Worm (Caenorhabditis elegans) whole organism, young adult: ENCODE measurements around the gene F58B4.5.

Experiments used
- B0035.1 ChIP-seq: sonication (generic microtip); optimal IDR thresholded peaks from 2 replicates; lab custom pipeline; 2016; ENCODE audit warnings: missing genetic modification characterization, mild to moderate bottlenecking, missing compliant biosample characterization, missing genotype, missing genetic modification reagents
- C17E4.6 ChIP-seq: fragments of 200-800 bp; sonication (Bioruptor generic); IDR thresholded peaks from 2 replicates; pipeline ENCODE4 v1.3.6; 2022; ENCODE audit warnings: missing genetic modification reagents, missing genetic modification characterization, missing compliant biosample characterization
- D2030.7 ChIP-seq: fragments of 200-800 bp; sonication (Bioruptor generic); IDR thresholded peaks from 2 replicates; pipeline ENCODE4 v1.3.6; 2022; ENCODE audit warnings: missing genetic modification reagents, missing genetic modification characterization, missing compliant biosample characterization
- F10E7.11 ChIP-seq: sonication (generic microtip); optimal IDR thresholded peaks from 2 replicates; lab custom pipeline; 2017; ENCODE audit warnings: mild to moderate bottlenecking, missing genetic modification characterization, moderate library complexity, missing compliant biosample characterization
- F33H1.4 ChIP-seq: fragments of 200-800 bp; sonication (Bioruptor generic); IDR thresholded peaks from 2 replicates; pipeline ENCODE4 v1.3.6; 2022; ENCODE audit warnings: missing genetic modification reagents, missing genetic modification characterization, missing compliant biosample characterization
- F37B4.10 ChIP-seq: fragments of 200-800 bp; sonication (Bioruptor generic); IDR thresholded peaks from 2 replicates; pipeline ENCODE4 v1.3.6; 2022; ENCODE audit warnings: missing genetic modification characterization, missing compliant biosample characterization
- F49E8.2 ChIP-seq: sonication (generic microtip); optimal IDR thresholded peaks from 3 replicates; lab custom pipeline; 2017; ENCODE audit warnings: missing genetic modification characterization, mild to moderate bottlenecking, missing compliant biosample characterization, antibody characterized with exemption, moderate library complexity; ENCODE audit not compliant: insufficient read depth
- F52B5.7 ChIP-seq: sonication (generic microtip); optimal IDR thresholded peaks from 2 replicates; lab custom pipeline; 2016; ENCODE audit warnings: mild to moderate bottlenecking, missing genetic modification characterization, missing compliant biosample characterization
- F55B11.4 ChIP-seq: sonication (generic microtip); optimal IDR thresholded peaks from 2 replicates; lab custom pipeline; 2016; ENCODE audit warnings: missing compliant biosample characterization, missing genetic modification characterization, borderline replicate concordance; ENCODE audit not compliant: insufficient read depth
- T07F8.4 ChIP-seq: sonication (generic microtip); optimal IDR thresholded peaks from 2 replicates; lab custom pipeline; 2016; ENCODE audit warnings: mild to moderate bottlenecking, missing genetic modification characterization, moderate library complexity, missing compliant biosample characterization
- Y53F4B.3 ChIP-seq: fragments of 200-800 bp; sonication (Bioruptor generic); IDR thresholded peaks from 2 replicates; pipeline ENCODE4 v1.3.6; 2022; ENCODE audit warnings: missing genetic modification reagents, missing genetic modification characterization, missing compliant biosample characterization
- Y53G8AR.9 ChIP-seq: fragments of 200-800 bp; sonication (Bioruptor generic); conservative IDR thresholded peaks from 2 replicates; pipeline ENCODE4 v1.3.6; 2022; ENCODE audit warnings: missing genetic modification reagents, missing genetic modification characterization, missing compliant biosample characterization
- ZK185.1 ChIP-seq: sonication (generic microtip); optimal IDR thresholded peaks from 2 replicates; lab custom pipeline; 2016; ENCODE audit warnings: mild to moderate bottlenecking, missing genetic modification characterization, missing compliant biosample characterization; ENCODE audit not compliant: poor library complexity, severe bottlenecking
- ama-1 ChIP-seq, 3 experiments: fragments of 150-350 bp in 1 of 3; sonication (generic microtip) in 2 of 3; optimal IDR thresholded peaks; 2 replicates each; lab custom pipeline; 2014 to 2018; ENCODE audit warnings: missing biosample characterization in 2 of 3, missing genetic modification characterization in 2 of 3, missing genetic modification reagents in 2 of 3
- athp-1 ChIP-seq: sonication (generic microtip); optimal IDR thresholded peaks from 2 replicates; lab custom pipeline; 2017; ENCODE audit warnings: mild to moderate bottlenecking, missing genetic modification characterization, missing compliant biosample characterization
- attf-6 ChIP-seq: fragments of 200-800 bp; sonication (Bioruptor generic); IDR thresholded peaks from 2 replicates; pipeline ENCODE4 v1.3.6; 2022; ENCODE audit warnings: missing genetic modification reagents, missing genetic modification characterization, missing compliant biosample characterization
- bed-2 ChIP-seq: fragments of 200-800 bp; sonication (Bioruptor generic); IDR thresholded peaks from 2 replicates; pipeline ENCODE4 v1.3.6; 2022; ENCODE audit warnings: missing genetic modification reagents, missing genetic modification characterization, missing compliant biosample characterization
- ceh-27 ChIP-seq: fragments of 200-800 bp; sonication (Bioruptor generic); optimal IDR thresholded peaks from 2 replicates; lab custom pipeline; 2018; ENCODE audit warnings: mild to moderate bottlenecking, missing genetic modification characterization, moderate library complexity, missing compliant biosample characterization
- chd-7 ChIP-seq: sonication (generic microtip); optimal IDR thresholded peaks from 2 replicates; lab custom pipeline; 2016; ENCODE audit warnings: mild to moderate bottlenecking, missing genetic modification characterization, moderate library complexity, missing compliant biosample characterization
- efl-1 ChIP-seq: fragments of 150-350 bp; optimal IDR thresholded peaks from 2 replicates; lab custom pipeline; 2014; ENCODE audit warnings: missing biosample characterization, missing genetic modification reagents, missing genetic modification characterization
- egl-18 ChIP-seq: fragments of 200-800 bp; sonication (Bioruptor generic); IDR thresholded peaks from 2 replicates; pipeline ENCODE4 v1.3.6; 2022; ENCODE audit warnings: missing genetic modification reagents, missing genetic modification characterization, missing compliant biosample characterization
- ets-4 ChIP-seq: fragments of 200-800 bp; sonication (Bioruptor generic); optimal IDR thresholded peaks from 2 replicates; lab custom pipeline; 2018; ENCODE audit warnings: mild to moderate bottlenecking, missing genetic modification characterization, missing compliant biosample characterization
- him-1 ChIP-seq: sonication (generic microtip); optimal IDR thresholded peaks from 2 replicates; lab custom pipeline; 2016; ENCODE audit warnings: missing genotype, missing genetic modification reagents, missing genetic modification characterization, missing compliant biosample characterization
- hmg-20 ChIP-seq: fragments of 200-800 bp; sonication (Bioruptor generic); IDR thresholded peaks from 2 replicates; pipeline ENCODE4 v1.3.6; 2022; ENCODE audit warnings: missing genetic modification reagents, missing genetic modification characterization, missing compliant biosample characterization
- hsf-1 ChIP-seq: fragments of 200-800 bp; sonication (Bioruptor generic); IDR thresholded peaks from 2 replicates; pipeline ENCODE4 v1.3.6; 2022; ENCODE audit warnings: missing genetic modification reagents, missing genetic modification characterization, missing compliant biosample characterization
- let-526 ChIP-seq: fragments of 200-800 bp; sonication (Bioruptor generic); IDR thresholded peaks from 2 replicates; pipeline ENCODE4 v1.3.6; 2022; ENCODE audit warnings: missing genetic modification reagents, missing genetic modification characterization, missing compliant biosample characterization
- lin-26 ChIP-seq: fragments of 200-800 bp; sonication (Bioruptor generic); IDR thresholded peaks from 2 replicates; pipeline ENCODE4 v1.3.6; 2022; ENCODE audit warnings: missing genetic modification reagents, missing genetic modification characterization, missing compliant biosample characterization
- lin-35 ChIP-seq, 3 experiments: fragments of 150-350 bp in 2 of 3; sonication (generic microtip) in 1 of 3; optimal IDR thresholded peaks; 2 replicates each; lab custom pipeline; 2014 to 2018; ENCODE audit warnings: missing biosample characterization in 3 of 3, missing genetic modification characterization in 3 of 3, missing genetic modification reagents in 3 of 3
- madf-8 ChIP-seq: fragments of 200-800 bp; sonication (Bioruptor generic); conservative IDR thresholded peaks from 2 replicates; pipeline ENCODE4 v1.3.6; 2022; ENCODE audit warnings: missing genetic modification reagents, missing genetic modification characterization, missing compliant biosample characterization
- mcd-1 ChIP-seq: fragments of 200-800 bp; sonication (Bioruptor generic); IDR thresholded peaks from 2 replicates; pipeline ENCODE4 v1.3.6; 2022; ENCODE audit warnings: missing genetic modification reagents, missing genetic modification characterization, missing compliant biosample characterization
- nfya-1 ChIP-seq: sonication (generic microtip); optimal IDR thresholded peaks from 2 replicates; lab custom pipeline; 2017; ENCODE audit warnings: antibody characterized with exemption, missing compliant biosample characterization, missing genetic modification characterization, borderline replicate concordance; ENCODE audit not compliant: insufficient read depth
- nfya-2 ChIP-seq: fragments of 200-800 bp; sonication (Bioruptor generic); IDR thresholded peaks from 2 replicates; pipeline ENCODE4 v1.3.6; 2022; ENCODE audit warnings: missing genetic modification reagents, missing genetic modification characterization, missing compliant biosample characterization
- nfyb-1 ChIP-seq: fragments of 200-800 bp; sonication (Bioruptor generic); IDR thresholded peaks from 2 replicates; pipeline ENCODE4 v1.3.6; 2022; ENCODE audit warnings: missing genetic modification reagents, missing genetic modification characterization, missing compliant biosample characterization
- nhr-27 ChIP-seq: fragments of 200-800 bp; sonication (Bioruptor generic); optimal IDR thresholded peaks from 2 replicates; lab custom pipeline; 2018; ENCODE audit warnings: mild to moderate bottlenecking, missing genetic modification characterization, moderate library complexity, missing compliant biosample characterization
- nhr-80 ChIP-seq: sonication (generic microtip); optimal IDR thresholded peaks from 2 replicates; lab custom pipeline; 2016; ENCODE audit warnings: missing genetic modification characterization, missing compliant biosample characterization
- nhr-90 ChIP-seq: sonication (generic microtip); optimal IDR thresholded peaks from 2 replicates; lab custom pipeline; 2016; ENCODE audit warnings: missing genotype, mild to moderate bottlenecking, missing genetic modification characterization, missing compliant biosample characterization
- pbrm-1 ChIP-seq: fragments of 200-800 bp; sonication (Bioruptor generic); IDR thresholded peaks from 2 replicates; pipeline ENCODE4 v1.3.6; 2022; ENCODE audit warnings: missing genetic modification reagents, missing genetic modification characterization, missing compliant biosample characterization
- rpc-1 ChIP-seq, 2 experiments: fragments of 150-350 bp in 1 of 2; sonication (generic microtip) in 1 of 2; optimal IDR thresholded peaks; 2 replicates each; lab custom pipeline; 2014 to 2018; ENCODE audit warnings: missing biosample characterization in 1 of 2, missing genetic modification characterization in 1 of 2, missing genetic modification reagents in 1 of 2, missing genotype in 1 of 2
- sdz-38 ChIP-seq: sonication (generic microtip); optimal IDR thresholded peaks from 2 replicates; lab custom pipeline; 2016; ENCODE audit warnings: missing genotype, missing genetic modification characterization, missing compliant biosample characterization
- tbx-9 ChIP-seq: sonication (generic microtip); optimal IDR thresholded peaks from 2 replicates; lab custom pipeline; 2016; ENCODE audit warnings: borderline replicate concordance, missing genetic modification characterization, inconsistent platforms, missing compliant biosample characterization
- unc-62 ChIP-seq: fragments of 150-350 bp; optimal IDR thresholded peaks from 2 replicates; lab custom pipeline; 2014; ENCODE audit warnings: missing biosample characterization, missing genetic modification reagents, missing genetic modification characterization
- zfh-2 ChIP-seq: fragments of 200-800 bp; sonication (Bioruptor generic); conservative IDR thresholded peaks from 2 replicates; pipeline ENCODE4 v1.3.6; 2022; ENCODE audit warnings: missing genetic modification reagents, missing genetic modification characterization, missing compliant biosample characterization
- zim-3 ChIP-seq: sonication (generic microtip); optimal IDR thresholded peaks from 2 replicates; lab custom pipeline; 2017; ENCODE audit warnings: mild to moderate bottlenecking, missing genetic modification characterization, moderate library complexity, missing compliant biosample characterization
- ztf-18 ChIP-seq: sonication (generic microtip); optimal IDR thresholded peaks from 2 replicates; lab custom pipeline; 2016; ENCODE audit warnings: missing genotype, mild to moderate bottlenecking, missing genetic modification characterization, missing compliant biosample characterization
- ztf-22 ChIP-seq: fragments of 200-800 bp; sonication (Bioruptor generic); optimal IDR thresholded peaks from 2 replicates; lab custom pipeline; 2018; ENCODE audit warnings: mild to moderate bottlenecking, missing genetic modification characterization, moderate library complexity, missing compliant biosample characterization
- ztf-26 ChIP-seq: sonication (generic microtip); optimal IDR thresholded peaks from 2 replicates; lab custom pipeline; 2017; ENCODE audit warnings: missing genetic modification characterization, missing compliant biosample characterization
- ztf-28 ChIP-seq: fragments of 200-800 bp; sonication (Bioruptor generic); IDR thresholded peaks from 2 replicates; pipeline ENCODE4 v1.3.6; 2022; ENCODE audit warnings: missing genetic modification reagents, missing genetic modification characterization, missing compliant biosample characterization

Gene F58B4.5

DNA sequence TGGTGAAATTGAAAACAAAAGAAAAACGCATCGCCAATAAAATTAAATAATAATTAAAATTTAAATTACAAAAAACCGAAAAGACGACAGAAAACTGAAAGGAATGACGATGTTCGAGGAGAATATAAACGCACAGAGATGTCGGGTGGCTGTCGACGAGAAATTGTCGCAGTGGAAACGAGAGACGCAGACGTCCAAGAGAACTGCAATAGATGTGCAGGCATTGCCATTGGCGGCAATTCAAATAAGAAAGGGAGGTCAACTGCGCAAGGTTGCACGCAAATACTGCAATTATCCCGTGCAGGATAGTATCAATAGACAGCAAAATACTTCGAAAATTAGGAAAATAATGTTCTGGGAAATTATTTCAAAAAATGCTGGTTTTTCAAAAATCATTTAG is 35.3 kb upstream of the F58B4.5 start (continued):
- peak; percentile 96 for TF ChIP-seq ets-4 (GFP tag; lab: Kevin White, UChicago)
- TF ChIP-seq ztf-22 (GFP tag; lab: Kevin White, UChicago), result peak; percentile 98
- TF ChIP-seq lin-35 (GFP tag; optimal IDR thresholded peaks at IDR 0.05; lab: Kevin White, UChicago), result peak; percentile 94 to 99 (median 99)
- no peak for TF ChIP-seq tbx-9
- TF ChIP-seq athp-1, result peak; percentile 99
- peak; percentile 95 for TF ChIP-seq D2030.7 (GFP tag; lab: Robert Waterston, UW)
- peak; percentile 84 for TF ChIP-seq lin-26 (GFP tag; lab: Robert Waterston, UW)
- peak; percentile 98 for TF ChIP-seq pbrm-1 (GFP tag; lab: Robert Waterston, UW)
- TF ChIP-seq nfya-1, result no peak
- TF ChIP-seq egl-18 (GFP tag; lab: Robert Waterston, UW), result peak; percentile 79
- peak; percentile 94 for TF ChIP-seq hmg-20
- peak; percentile 97 for TF ChIP-seq nfya-2 (GFP tag; lab: Robert Waterston, UW)
- TF ChIP-seq chd-7, result peak; percentile 97
- TF ChIP-seq zfh-2 (GFP tag; lab: Robert Waterston, UW), result peak; percentile 94
- peak; percentile 87 for TF ChIP-seq F52B5.7 (tag; lab: Kevin White, UChicago)
- TF ChIP-seq sdz-38, result no peak
- TF ChIP-seq nhr-90 (tag; lab: Kevin White, UChicago), result peak; percentile 96
- peak; percentile 81 for TF ChIP-seq unc-62 (GFP tag; lab: Kevin White, UChicago)
- peak; percentile 98 for TF ChIP-seq efl-1 (GFP tag; lab: Kevin White, UChicago)
- TF ChIP-seq bed-2 (GFP tag; lab: Robert Waterston, UW), result peak; percentile 81; the same call in 1 of the 2 replicates
- peak; percentile 55 for TF ChIP-seq ama-1 (optimal IDR thresholded peaks at IDR 0.05; lab: Kevin White, UChicago)
- TF ChIP-seq ama-1 (GFP tag; optimal IDR thresholded peaks at IDR 0.05; lab: Kevin White, UChicago), result peak in 1 of 2 experiments; percentile 69
- peak; percentile 80 for TF ChIP-seq madf-8 (GFP tag; lab: Robert Waterston, UW)
- TF ChIP-seq mcd-1 (GFP tag; lab: Robert Waterston, UW), result peak; percentile 98
- peak; percentile 95 for TF ChIP-seq F49E8.2
- peak; percentile 94 for TF ChIP-seq C17E4.6 (GFP tag; lab: Robert Waterston, UW)
- peak; percentile 98 for TF ChIP-seq ceh-27 (GFP tag; lab: Kevin White, UChicago)
- peak; percentile 85 for TF ChIP-seq ztf-18 (tag; lab: Kevin White, UChicago)
- peak; percentile 90 for TF ChIP-seq hsf-1 (GFP tag; lab: Robert Waterston, UW)
- peak; percentile 95 for TF ChIP-seq let-526
- TF ChIP-seq zim-3 (tag; lab: Kevin White, UChicago), result peak; percentile 94
- peak; percentile 87 for TF ChIP-seq F10E7.11 (tag; lab: Kevin White, UChicago)
- TF ChIP-seq Y53F4B.3 (GFP tag; lab: Robert Waterston, UW), result peak; percentile 75; the same call in 1 of the 2 replicates
- peak; percentile 93 for TF ChIP-seq ztf-28 (GFP tag; lab: Robert Waterston, UW)
- peak; percentile 88 for TF ChIP-seq F33H1.4
- peak; percentile 94 for TF ChIP-seq ztf-26 (tag; lab: Kevin White, UChicago)
- TF ChIP-seq rpc-1 (optimal IDR thresholded peaks at IDR 0.05; lab: Kevin White, UChicago), result no peak
- TF ChIP-seq rpc-1 (tag; optimal IDR thresholded peaks at IDR 0.05; lab: Kevin White, UChicago), result no peak
- TF ChIP-seq him-1 (tag; lab: Kevin White, UChicago), result peak; percentile 95
- TF ChIP-seq ZK185.1 (tag; lab: Kevin White, UChicago), result peak; percentile 97
- 0 out of 2 replicates have a peak, but pooled peaks have one; percentile 90 for TF ChIP-seq F37B4.10 (GFP tag; lab: Robert Waterston, UW)
- peak; percentile 89 for TF ChIP-seq attf-6
- peak; percentile 98 for TF ChIP-seq Y53G8AR.9 (GFP tag; lab: Robert Waterston, UW)
- no peak for TF ChIP-seq F55B11.4 (tag; lab: Kevin White, UChicago)
- peak; percentile 98 for TF ChIP-seq nfyb-1
- TF ChIP-seq T07F8.4 (tag; lab: Kevin White, UChicago), result peak; percentile 81
- peak; percentile 86 for TF ChIP-seq B0035.1 (tag; lab: Kevin White, UChicago)
- TF ChIP-seq nhr-27, result peak; percentile 70
- TF ChIP-seq nhr-80, result peak; percentile 99
